Worm (Caenorhabditis elegans) whole organism, L4 larva: Measurements from ENCODE around the gene Y55B1AR.4.

ENCODE experiments used
- F26F4.8 ChIP-seq: fragments of 200-800 bp; sonication (Bioruptor generic); conservative IDR thresholded peaks from 2 replicates; pipeline ENCODE4 v1.3.6; 2022; ENCODE audit warnings: missing genetic modification characterization, missing compliant biosample characterization
- F44E2.7 ChIP-seq: fragments of 200-800 bp; sonication (Bioruptor generic); IDR thresholded peaks from 2 replicates; pipeline ENCODE4 v2.1.2; 2022; ENCODE audit warnings: missing genetic modification characterization, missing compliant biosample characterization
- T20F7.1 ChIP-seq: fragments of 200-800 bp; sonication (Bioruptor generic); optimal IDR thresholded peaks from 2 replicates; lab custom pipeline; 2018; ENCODE audit warnings: mild to moderate bottlenecking, missing genetic modification characterization, missing compliant biosample characterization
- ZK546.5 ChIP-seq, 2 experiments: sonication (generic microtip); optimal IDR thresholded peaks; 2 replicates each; lab custom pipeline; 2017; ENCODE audit warnings: missing biosample characterization in 2 of 2, missing genetic modification characterization in 2 of 2
- aly-2 ChIP-seq: sonication (generic microtip); optimal IDR thresholded peaks from 2 replicates; lab custom pipeline; 2018; ENCODE audit warnings: missing biosample characterization, missing genetic modification characterization
- ceh-20 ChIP-seq: fragments of 200-800 bp; sonication (Bioruptor generic); IDR thresholded peaks from 2 replicates; pipeline ENCODE4 v1.3.6; 2022; ENCODE audit warnings: missing genetic modification reagents, missing genetic modification characterization, missing compliant biosample characterization
- ceh-82 ChIP-seq: sonication (generic microtip); optimal IDR thresholded peaks from 2 replicates; lab custom pipeline; 2017; ENCODE audit warnings: missing biosample characterization, missing genetic modification characterization
- cey-2 ChIP-seq: sonication (generic microtip); optimal IDR thresholded peaks from 3 replicates; lab custom pipeline; 2017; ENCODE audit warnings: missing genetic modification characterization, mild to moderate bottlenecking, missing compliant biosample characterization, antibody characterized with exemption, borderline replicate concordance; ENCODE audit not compliant: insufficient read depth
- daf-16 ChIP-seq, 3 experiments: sonication (generic microtip); optimal IDR thresholded peaks; 2 replicates each; lab custom pipeline; 2016 to 2017; ENCODE audit warnings: missing genetic modification characterization in 3 of 3, missing genetic modification reagents in 3 of 3, mild to moderate bottlenecking in 2 of 3, missing compliant biosample characterization in 2 of 3, missing biosample characterization in 1 of 3, moderate library complexity in 1 of 3
- daf-19 ChIP-seq: fragments of 200-800 bp; sonication (Bioruptor generic); conservative IDR thresholded peaks from 2 replicates; pipeline ENCODE4 v1.3.6; 2022; ENCODE audit warnings: missing genetic modification characterization, missing compliant biosample characterization
- dmd-6 ChIP-seq: fragments of 200-800 bp; sonication (Bioruptor generic); IDR thresholded peaks from 2 replicates; pipeline ENCODE4 v1.3.6; 2022; ENCODE audit warnings: missing genetic modification reagents, missing genetic modification characterization, missing compliant biosample characterization
- egl-43 ChIP-seq: fragments of 200-800 bp; sonication (Bioruptor generic); IDR thresholded peaks from 2 replicates; pipeline ENCODE4 v1.3.6; 2022; ENCODE audit warnings: missing genetic modification reagents, missing genetic modification characterization, missing compliant biosample characterization
- fos-1 ChIP-seq: fragments of 150-350 bp; optimal IDR thresholded peaks from 2 replicates; lab custom pipeline; 2014; ENCODE audit warnings: missing biosample characterization, missing genetic modification characterization
- gei-8 ChIP-seq: fragments of 200-800 bp; sonication (Bioruptor generic); optimal IDR thresholded peaks from 2 replicates; lab custom pipeline; 2018; ENCODE audit warnings: mild to moderate bottlenecking, missing genetic modification characterization, missing compliant biosample characterization
- hlh-30 ChIP-seq: sonication (generic microtip); optimal IDR thresholded peaks from 2 replicates; lab custom pipeline; 2017; ENCODE audit warnings: antibody characterized with exemption, mild to moderate bottlenecking, missing genetic modification characterization, missing compliant biosample characterization; ENCODE audit not compliant: insufficient read depth
- jun-1 ChIP-seq: fragments of 150-350 bp; optimal IDR thresholded peaks from 2 replicates; lab custom pipeline; 2014; ENCODE audit warnings: missing biosample characterization, missing genetic modification reagents, missing genetic modification characterization
- lin-15B ChIP-seq: fragments of 150-350 bp; sonication (generic microtip); optimal IDR thresholded peaks from 3 replicates; lab custom pipeline; 2014; ENCODE audit warnings: missing biosample characterization, missing genetic modification characterization
- lin-29 ChIP-seq: fragments of 200-800 bp; sonication (Bioruptor generic); IDR thresholded peaks from 2 replicates; pipeline ENCODE4 v1.3.6; 2022; ENCODE audit warnings: missing genetic modification reagents, missing genetic modification characterization, missing compliant biosample characterization
- lin-38 ChIP-seq: fragments of 200-800 bp; sonication (Bioruptor generic); IDR thresholded peaks from 2 replicates; pipeline ENCODE4 v1.3.6; 2022; ENCODE audit warnings: missing genetic modification reagents, missing genetic modification characterization, missing compliant biosample characterization
- lsy-2 ChIP-seq, 2 experiments: fragments of 150-350 bp in 1 of 2; sonication (generic microtip) in 1 of 2; optimal IDR thresholded peaks; 2 replicates each; lab custom pipeline; 2014 to 2017; ENCODE audit warnings: missing biosample characterization in 2 of 2, missing genetic modification characterization in 2 of 2
- madf-5 ChIP-seq, 2 experiments: fragments of 200-800 bp; sonication (Bioruptor generic); IDR thresholded peaks; 2 replicates each; pipeline ENCODE4 v1.3.6; 2022; ENCODE audit warnings: missing compliant biosample characterization in 2 of 2, missing genetic modification characterization in 2 of 2
- madf-9 ChIP-seq: fragments of 200-800 bp; sonication (Bioruptor generic); conservative IDR thresholded peaks from 2 replicates; pipeline ENCODE4 v1.3.6; 2022; ENCODE audit warnings: missing genetic modification reagents, missing genetic modification characterization, missing compliant biosample characterization
- mdl-1 ChIP-seq, 2 experiments: fragments of 150-350 bp in 1 of 2; sonication (generic microtip) in 1 of 2; optimal IDR thresholded peaks; 2 replicates each; lab custom pipeline; 2014 to 2017; ENCODE audit warnings: missing biosample characterization in 2 of 2, missing genetic modification characterization in 2 of 2
- mdt-29 ChIP-seq: fragments of 200-800 bp; sonication (Bioruptor generic); IDR thresholded peaks from 2 replicates; pipeline ENCODE4 v1.3.6; 2022; ENCODE audit warnings: missing genetic modification reagents, missing genetic modification characterization, missing compliant biosample characterization
- mep-1 ChIP-seq: fragments of 150-350 bp; sonication (generic microtip); optimal IDR thresholded peaks from 3 replicates; lab custom pipeline; 2014; ENCODE audit warnings: missing biosample characterization, missing genetic modification characterization
- mxl-2 ChIP-seq: fragments of 200-800 bp; sonication (Bioruptor generic); conservative IDR thresholded peaks from 2 replicates; pipeline ENCODE4 v1.3.6; 2022; ENCODE audit warnings: missing genetic modification reagents, missing genetic modification characterization, missing compliant biosample characterization
- mxl-3 ChIP-seq: fragments of 200-800 bp; sonication (Bioruptor generic); optimal IDR thresholded peaks from 2 replicates; lab custom pipeline; 2018; ENCODE audit warnings: mild to moderate bottlenecking, missing genetic modification characterization, missing compliant biosample characterization
- nhr-102 ChIP-seq: sonication (generic microtip); optimal IDR thresholded peaks from 2 replicates; lab custom pipeline; 2016; ENCODE audit warnings: mild to moderate bottlenecking, missing genetic modification characterization, moderate library complexity, missing compliant biosample characterization
- nhr-11 ChIP-seq: fragments of 150-350 bp; optimal IDR thresholded peaks from 2 replicates; lab custom pipeline; 2014; ENCODE audit warnings: missing biosample characterization, missing genetic modification characterization
- nhr-42 ChIP-seq: fragments of 200-800 bp; sonication (Bioruptor generic); IDR thresholded peaks from 2 replicates; pipeline ENCODE4 v1.3.6; 2022; ENCODE audit warnings: missing genetic modification characterization, missing compliant biosample characterization
- nhr-48 ChIP-seq: sonication (generic microtip); optimal IDR thresholded peaks from 2 replicates; lab custom pipeline; 2016; ENCODE audit warnings: mild to moderate bottlenecking, missing genetic modification characterization, missing compliant biosample characterization
- nhr-6 ChIP-seq: fragments of 150-350 bp; optimal IDR thresholded peaks from 2 replicates; lab custom pipeline; 2014; ENCODE audit warnings: missing biosample characterization, missing genetic modification characterization
- nhr-77 ChIP-seq: fragments of 150-350 bp; optimal IDR thresholded peaks from 2 replicates; lab custom pipeline; 2014; ENCODE audit warnings: missing biosample characterization, missing genetic modification characterization
- pha-4 ChIP-seq, 2 experiments: fragments of 150-350 bp in 1 of 2; fragments of 200-800 bp in 1 of 2; sonication (Bioruptor generic) in 1 of 2; IDR thresholded peaks in 1 of 2; optimal IDR thresholded peaks in 1 of 2; 2 replicates each; pipeline versions ENCODE4 v1.3.6 to Lab custom; 2014 to 2022; ENCODE audit warnings: missing genetic modification characterization in 2 of 2, missing genetic modification reagents in 2 of 2, missing biosample characterization in 1 of 2, missing compliant biosample characterization in 1 of 2
- saeg-2 ChIP-seq: fragments of 200-800 bp; sonication (Bioruptor generic); IDR thresholded peaks from 2 replicates; pipeline ENCODE4 v1.3.6; 2022; ENCODE audit warnings: missing genetic modification reagents, missing genetic modification characterization, missing compliant biosample characterization
- sdz-12 ChIP-seq: fragments of 200-800 bp; sonication (Bioruptor generic); optimal IDR thresholded peaks from 2 replicates; lab custom pipeline; 2018; ENCODE audit warnings: mild to moderate bottlenecking, missing genetic modification characterization, missing compliant biosample characterization
- skn-1 ChIP-seq: fragments of 150-350 bp; optimal IDR thresholded peaks from 2 replicates; lab custom pipeline; 2014; ENCODE audit warnings: missing biosample characterization, missing genetic modification characterization
- snpc-4 ChIP-seq: fragments of 150-350 bp; optimal IDR thresholded peaks from 2 replicates; lab custom pipeline; 2014; ENCODE audit warnings: missing biosample characterization, missing genetic modification characterization
- spr-1 ChIP-seq: sonication (generic microtip); optimal IDR thresholded peaks from 2 replicates; lab custom pipeline; 2016; ENCODE audit warnings: mild to moderate bottlenecking, missing genetic modification characterization, missing compliant biosample characterization
- spr-3 ChIP-seq: fragments of 200-800 bp; sonication (Bioruptor generic); optimal IDR thresholded peaks from 2 replicates; lab custom pipeline; 2018; ENCODE audit warnings: mild to moderate bottlenecking, missing genetic modification characterization, missing compliant biosample characterization
- tag-97 ChIP-seq: fragments of 200-800 bp; sonication (Bioruptor generic); IDR thresholded peaks from 2 replicates; pipeline ENCODE4 v1.3.6; 2022; ENCODE audit warnings: missing genetic modification characterization, missing compliant biosample characterization
- unc-62 ChIP-seq, 3 experiments: fragments of 150-350 bp in 1 of 3; sonication (generic microtip); optimal IDR thresholded peaks in 2 of 3; peaks in 1 of 3; 1 replicate in 1 of 3; 2 replicates in 2 of 3; lab custom pipeline; 2014 to 2017; ENCODE audit warnings: missing biosample characterization in 3 of 3, missing genetic modification characterization in 3 of 3, missing genetic modification reagents in 3 of 3, missing genotype in 1 of 3
- vab-7 ChIP-seq: fragments of 200-800 bp; sonication (Bioruptor generic); IDR thresholded peaks from 2 replicates; pipeline ENCODE4 v1.3.6; 2022; ENCODE audit warnings: missing genetic modification reagents, missing genetic modification characterization, missing compliant biosample characterization
- zip-11 ChIP-seq: fragments of 200-800 bp; sonication (Bioruptor generic); IDR thresholded peaks from 2 replicates; pipeline ENCODE4 v1.3.6; 2022; ENCODE audit warnings: missing genetic modification characterization, missing compliant biosample characterization
- zip-2 ChIP-seq: fragments of 150-350 bp; optimal IDR thresholded peaks from 2 replicates; lab custom pipeline; 2014; ENCODE audit warnings: missing biosample characterization, missing genetic modification characterization

Gene Y55B1AR.4

ce11 chrIII:605415-606054, at the start of gene Y55B1AR.4, which contains the start of gene ttr-7:
Gene Y55B1AR.4 (minus strand): TSS chrIII:605515.
Gene ttr-7 (plus strand): TSS chrIII:606004.
- no peak for TF ChIP-seq nhr-102 (tag; lab: Kevin White, UChicago)
- TF ChIP-seq egl-43 (GFP tag; lab: Robert Waterston, UW): no peak
- no peak for TF ChIP-seq vab-7 (GFP tag; lab: Robert Waterston, UW)
- TF ChIP-seq tag-97: no peak
- TF ChIP-seq snpc-4 (tag; lab: Kevin White, UChicago): no peak
- TF ChIP-seq spr-3 (GFP tag; lab: Kevin White, UChicago): no peak
- TF ChIP-seq sdz-12 (GFP tag; lab: Kevin White, UChicago): no peak
- no peak for TF ChIP-seq F44E2.7 (GFP tag; lab: Robert Waterston, UW)
- no peak for TF ChIP-seq unc-62 (GFP tag; optimal IDR thresholded peaks at IDR 0.05 in 1 of 2; lab: Kevin White, UChicago)
- no peak for TF ChIP-seq unc-62 (tag; optimal IDR thresholded peaks at IDR 0.05; lab: Kevin White, UChicago)
- no peak for TF ChIP-seq nhr-6 (tag; lab: Kevin White, UChicago)
- no peak for TF ChIP-seq F26F4.8 (GFP tag; lab: Robert Waterston, UW)
- TF ChIP-seq spr-1: no peak

ce11 chrIII:654365-654764, 49.0 kb upstream of the Y55B1AR.4 start:
- TF ChIP-seq lin-38 (GFP tag; lab: Robert Waterston, UW) (no peak), lsy-2 (tag; optimal IDR thresholded peaks at IDR 0.05; lab: Kevin White, UChicago) (no peak), hlh-30 (tag; lab: Kevin White, UChicago) (peak; percentile 76), mdl-1 (tag; optimal IDR thresholded peaks at IDR 0.05; lab: Kevin White, UChicago) (peak in 1 of 2 experiments; percentile 21), T20F7.1 (GFP tag; lab: Kevin White, UChicago) (no peak), pha-4 (GFP tag; IDR thresholded peaks at IDR 0.05; lab: Robert Waterston, UW) (no peak), pha-4 (tag; optimal IDR thresholded peaks at IDR 0.05; lab: Kevin White, UChicago) (no peak), mxl-3 (peak; percentile 42), daf-19 (GFP tag; lab: Robert Waterston, UW) (no peak), madf-9 (GFP tag; lab: Robert Waterston, UW) (0 out of 2 replicates have a peak, but pooled peaks have one; percentile 46)

- no peak for TF ChIP-seq ceh-82
- TF ChIP-seq mxl-2: no peak
- no peak for TF ChIP-seq mep-1 (tag; lab: Kevin White, UChicago)
- no peak for TF ChIP-seq zip-2 (tag; lab: Kevin White, UChicago)
- TF ChIP-seq mdt-29 (GFP tag; lab: Robert Waterston, UW): no peak
- no peak for TF ChIP-seq cey-2 (tag; lab: Kevin White, UChicago)
- TF ChIP-seq nhr-102 (tag; lab: Kevin White, UChicago): no peak
- no peak for TF ChIP-seq fos-1 (tag; lab: Kevin White, UChicago)
- TF ChIP-seq madf-5 (GFP tag; IDR thresholded peaks at IDR 0.05; lab: Robert Waterston, UW): no peak
- no peak for TF ChIP-seq nhr-11 (tag; lab: Kevin White, UChicago)
- TF ChIP-seq mdl-1 (tag; optimal IDR thresholded peaks at IDR 0.05; lab: Kevin White, UChicago): peak in 1 of 2 experiments; percentile 14
- no peak for TF ChIP-seq skn-1 (tag; lab: Kevin White, UChicago)
- no peak for TF ChIP-seq zip-11
- no peak for TF ChIP-seq nhr-42 (GFP tag; lab: Robert Waterston, UW)
- TF ChIP-seq daf-16 (GFP tag; optimal IDR thresholded peaks at IDR 0.05; lab: Kevin White, UChicago): no peak
- peak; percentile 91 for TF ChIP-seq daf-16 (tag; optimal IDR thresholded peaks at IDR 0.05; lab: Kevin White, UChicago)
- no peak for TF ChIP-seq gei-8 (GFP tag; lab: Kevin White, UChicago)
- no peak for TF ChIP-seq nhr-48 (tag; lab: Kevin White, UChicago)
- no peak for TF ChIP-seq pha-4 (GFP tag; IDR thresholded peaks at IDR 0.05; lab: Robert Waterston, UW)
- peak; percentile 31 for TF ChIP-seq pha-4 (tag; optimal IDR thresholded peaks at IDR 0.05; lab: Kevin White, UChicago)
- TF ChIP-seq ceh-20 (GFP tag; lab: Robert Waterston, UW): no peak
- no peak for TF ChIP-seq jun-1 (tag; lab: Kevin White, UChicago)
- peak; percentile 18 for TF ChIP-seq nhr-77 (tag; lab: Kevin White, UChicago)
- TF ChIP-seq dmd-6 (GFP tag; lab: Robert Waterston, UW): peak; percentile 45
- no peak for TF ChIP-seq saeg-2 (GFP tag; lab: Robert Waterston, UW)
- TF ChIP-seq lin-29 (GFP tag; lab: Robert Waterston, UW): no peak
- no peak for TF ChIP-seq ZK546.5 (tag; optimal IDR thresholded peaks at IDR 0.05; lab: Kevin White, UChicago)
- TF ChIP-seq aly-2: no peak
- TF ChIP-seq madf-9 (GFP tag; lab: Robert Waterston, UW): no peak
- TF ChIP-seq lin-15B (tag; lab: Kevin White, UChicago): no peak
Observed at ce11 chrIII:651587-651986, 46.3 kb upstream of the Y55B1AR.4 start.
